Worm (Caenorhabditis elegans): Measurements from ENCODE around the gene ace-4.

Gene ace-4

DNA sequence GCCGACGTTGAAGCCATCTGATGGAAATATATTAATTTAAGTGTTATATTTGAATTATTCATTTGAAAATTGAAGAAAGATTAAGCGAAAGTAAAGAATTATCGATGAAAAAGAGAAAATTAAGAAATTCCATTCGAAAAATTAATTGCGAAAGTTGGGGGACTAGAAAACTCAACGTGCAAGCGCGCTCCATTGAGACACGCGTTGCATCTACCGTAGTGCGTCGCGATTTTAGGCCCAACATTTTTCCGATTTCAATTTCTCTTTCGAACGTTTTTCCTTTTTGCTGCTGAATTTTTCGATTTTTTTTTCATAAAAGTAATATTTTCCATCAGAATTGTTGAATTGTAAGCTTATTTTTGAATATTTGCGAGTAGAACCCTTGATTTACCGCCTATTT, 43.5 kb upstream of the ace-4 start, which contains the start of gene Y48B6A.1 (continued):
- TF ChIP-seq spr-1 (tag; optimal IDR thresholded peaks at IDR 0.05) (peak; percentile 71), lim-7 (GFP tag; IDR thresholded peaks at IDR 0.05) (0 out of 2 replicates have a peak, but pooled peaks have one; percentile 52), F44E2.7 (GFP tag; IDR thresholded peaks at IDR 0.05) (no peak), D1046.2 (GFP tag; IDR thresholded peaks at IDR 0.05) (peak; percentile 87; the same call in 1 of the 2 replicates), dve-1 (tag; optimal IDR thresholded peaks at IDR 0.05; ENCODE audit: insufficient read depth) (peak; percentile 94), rbr-2 (tag; optimal IDR thresholded peaks at IDR 0.05) (peak; percentile 91), lin-38 (GFP tag; IDR thresholded peaks at IDR 0.05) (peak; percentile 99), nhr-77 (tag; optimal IDR thresholded peaks at IDR 0.05) (peak; percentile 99), nhr-102 (tag; optimal IDR thresholded peaks at IDR 0.05) (peak; percentile 81), nhr-111 (GFP tag; optimal IDR thresholded peaks at IDR 0.05) (no peak), snpc-1.2 (GFP tag; IDR thresholded peaks at IDR 0.05) (no peak), mes-2 (tag; optimal IDR thresholded peaks at IDR 0.05; ENCODE audit: poor library complexity, severe bottlenecking) (peak; percentile 99), ztf-7 (tag; optimal IDR thresholded peaks at IDR 0.05) (peak; percentile 58), hlh-11 (tag; optimal IDR thresholded peaks at IDR 0.05) (peak; percentile 81), Y5F2A.4 (GFP tag; optimal IDR thresholded peaks at IDR 0.05) (no peak), spr-3 (GFP tag; optimal IDR thresholded peaks at IDR 0.05) (peak; percentile 4), lin-1 (GFP tag; IDR thresholded peaks at IDR 0.05) (no peak), ZK337.2 (GFP tag; IDR thresholded peaks at IDR 0.05) (peak; percentile 97), fos-1 (tag; optimal IDR thresholded peaks at IDR 0.05) (no peak), ceh-62 (tag; optimal IDR thresholded peaks at IDR 0.05) (no peak), fkh-10 (GFP tag; optimal IDR thresholded peaks at IDR 0.05) (peak; percentile 86), php-3 (GFP tag; IDR thresholded peaks at IDR 0.05) (0 out of 2 replicates have a peak, but pooled peaks have one; percentile 35), lin-13 (GFP tag; optimal IDR thresholded peaks at IDR 0.05) (peak; percentile 96), aha-1 (tag) (peak; percentile 98), ceh-20 (GFP tag; IDR thresholded peaks at IDR 0.05) (peak; percentile 71), Y48G9A.11 (GFP tag; IDR thresholded peaks at IDR 0.05) (peak; percentile 59; the same call in 1 of the 2 replicates), mxl-3 (GFP tag; optimal IDR thresholded peaks at IDR 0.05) (peak; percentile 87), nhr-28 (tag; optimal IDR thresholded peaks at IDR 0.05) (peak; percentile 93), pqm-1 (tag; optimal IDR thresholded peaks at IDR 0.05) (peak; percentile 75), ztf-11 (tag; optimal IDR thresholded peaks at IDR 0.05) (no peak), lin-39 (tag; optimal IDR thresholded peaks at IDR 0.05) (no peak), zag-1 (tag; optimal IDR thresholded peaks at IDR 0.05) (no peak), sdz-12 (GFP tag; optimal IDR thresholded peaks at IDR 0.05) (peak; percentile 54), nhr-48 (tag; optimal IDR thresholded peaks at IDR 0.05) (peak; percentile 41), F26F4.8 (GFP tag; conservative IDR thresholded peaks at IDR 0.05) (no peak), jun-1 (tag; optimal IDR thresholded peaks at IDR 0.05) (peak; percentile 83), nhr-76 (tag; optimal IDR thresholded peaks at IDR 0.05) (no peak), ces-1 (GFP tag; optimal IDR thresholded peaks at IDR 0.05) (peak; percentile 17), zip-2 (tag; optimal IDR thresholded peaks at IDR 0.05) (peak; percentile 42), unc-62 (GFP tag; optimal IDR thresholded peaks at IDR 0.05 in 1 of 2) (no peak), unc-62 (tag; optimal IDR thresholded peaks at IDR 0.05) (no peak), nhr-42 (GFP tag; IDR thresholded peaks at IDR 0.05) (peak; percentile 95), F37D6.2 (tag; optimal IDR thresholded peaks at IDR 0.05) (peak; percentile 70), zfp-2 (tag; optimal IDR thresholded peaks at IDR 0.05) (peak; percentile 49), T26A8.4 (GFP tag; IDR thresholded peaks at IDR 0.05) (peak; percentile 79), F49E8.2 (tag; optimal IDR thresholded peaks at IDR 0.05; ENCODE audit: borderline replicate concordance) (peak; percentile 58), zfp-3 (GFP tag; conservative IDR thresholded peaks at IDR 0.05) (peak; percentile 84), skn-1 (tag; optimal IDR thresholded peaks at IDR 0.05) (no peak), set-16 (GFP tag; IDR thresholded peaks at IDR 0.05) (no peak), mdt-29 (GFP tag; IDR thresholded peaks at IDR 0.05) (peak; percentile 68), dpl-1 (GFP tag; optimal IDR thresholded peaks at IDR 0.05) (peak; percentile 90), mdl-1 (tag; optimal IDR thresholded peaks at IDR 0.05) (peak in 1 of 2 experiments; percentile 52), ZK546.5 (tag; optimal IDR thresholded peaks at IDR 0.05) (peak in 1 of 2 experiments; percentile 69)
